Fruit fly (Drosophila melanogaster) whole organism, embryonic: ENCODE data around the gene Pak.
A peak's percentile ranks its signal among the peaks of the same experiment; 100 is the strongest.

Experiments
- ATbp ChIP-seq: fragments of 200-800 bp; sonication (Bioruptor generic); optimal IDR thresholded peaks from 2 replicates; lab custom pipeline; 2017; ENCODE audit warnings: missing biosample characterization, mild to moderate bottlenecking, missing genetic modification characterization, missing genetic modification reagents
- CG10209 ChIP-seq: fragments of 200-800 bp; sonication (Bioruptor generic); optimal IDR thresholded peaks from 3 replicates; lab custom pipeline; 2017; ENCODE audit warnings: missing biosample characterization, mild to moderate bottlenecking, missing genetic modification characterization, missing genetic modification reagents
- CG11696 ChIP-seq: fragments of 200-800 bp; sonication (Bioruptor generic); IDR thresholded peaks from 2 replicates; pipeline ENCODE4 v1.3.6; 2022; ENCODE audit warnings: missing biosample characterization, missing genetic modification characterization
- CG12071 ChIP-seq: fragments of 200-800 bp; sonication (Bioruptor generic); optimal IDR thresholded peaks from 3 replicates; lab custom pipeline; 2018; ENCODE audit warnings: missing biosample characterization, mild to moderate bottlenecking, missing genetic modification characterization
- CG13424 ChIP-seq: fragments of 200-800 bp; sonication (Bioruptor generic); optimal IDR thresholded peaks from 2 replicates; lab custom pipeline; 2019; ENCODE audit warnings: missing biosample characterization, mild to moderate bottlenecking, missing genetic modification characterization, moderate library complexity
- CG15269 ChIP-seq: fragments of 200-800 bp; sonication (Bioruptor generic); optimal IDR thresholded peaks from 2 replicates; lab custom pipeline; 2018; ENCODE audit warnings: missing biosample characterization, mild to moderate bottlenecking, missing genetic modification characterization, moderate library complexity
- CG1602 ChIP-seq: fragments of 200-800 bp; sonication (Bioruptor generic); optimal IDR thresholded peaks from 3 replicates; lab custom pipeline; 2016; ENCODE audit warnings: missing biosample characterization, missing genetic modification characterization
- CG1603 ChIP-seq: fragments of 200-800 bp; sonication (Bioruptor generic); optimal IDR thresholded peaks from 2 replicates; lab custom pipeline; 2019; ENCODE audit warnings: missing biosample characterization, mild to moderate bottlenecking, missing genetic modification characterization, moderate library complexity
- CG16815 ChIP-seq: fragments of 200-800 bp; sonication (Bioruptor generic); optimal IDR thresholded peaks from 3 replicates; lab custom pipeline; 2017; ENCODE audit warnings: missing biosample characterization, mild to moderate bottlenecking, missing genetic modification characterization
- CG17361 ChIP-seq: fragments of 200-800 bp; sonication (Bioruptor generic); IDR thresholded peaks from 3 replicates; pipeline ENCODE4 v1.3.6; 2022; ENCODE audit warnings: missing biosample characterization, missing genetic modification characterization
- CG17385 ChIP-seq: fragments of 200-800 bp; sonication (Bioruptor generic); optimal IDR thresholded peaks from 3 replicates; lab custom pipeline; 2018; ENCODE audit warnings: missing biosample characterization, mild to moderate bottlenecking, missing genetic modification characterization
- CG17568 ChIP-seq: fragments of 200-800 bp; sonication (Bioruptor generic); optimal IDR thresholded peaks from 2 replicates; lab custom pipeline; 2018; ENCODE audit warnings: missing biosample characterization, mild to moderate bottlenecking, missing genetic modification characterization, moderate library complexity
- CG17612 ChIP-seq: fragments of 200-800 bp; sonication (Bioruptor generic); IDR thresholded peaks from 2 replicates; pipeline ENCODE4 v1.3.6; 2022; ENCODE audit warnings: missing biosample characterization, missing genetic modification characterization
- CG17829 ChIP-seq: fragments of 200-800 bp; optimal IDR thresholded peaks from 2 replicates; lab custom pipeline; 2019; ENCODE audit warnings: missing biosample characterization, mild to moderate bottlenecking, missing genetic modification characterization, moderate library complexity
- CG18011 ChIP-seq: fragments of 200-800 bp; sonication (Bioruptor generic); optimal IDR thresholded peaks from 2 replicates; lab custom pipeline; 2017; ENCODE audit warnings: missing biosample characterization, missing genetic modification characterization, mild to moderate bottlenecking, moderate library complexity, missing genotype
- CG30403 ChIP-seq: fragments of 200-800 bp; sonication (Bioruptor generic); optimal IDR thresholded peaks from 3 replicates; lab custom pipeline; 2016; ENCODE audit warnings: missing biosample characterization, missing genetic modification characterization
- CG33557 ChIP-seq: fragments of 200-800 bp; sonication (Bioruptor generic); optimal IDR thresholded peaks from 2 replicates; lab custom pipeline; 2019; ENCODE audit warnings: missing biosample characterization, mild to moderate bottlenecking, missing genetic modification characterization, moderate library complexity
- CG4328 ChIP-seq: fragments of 200-800 bp; sonication (Bioruptor generic); optimal IDR thresholded peaks from 3 replicates; lab custom pipeline; 2017; ENCODE audit warnings: missing biosample characterization, missing genetic modification reagents, missing genetic modification characterization
- CG43689 ChIP-seq: fragments of 200-800 bp; sonication (Bioruptor generic); IDR thresholded peaks from 2 replicates; pipeline ENCODE4 v1.3.6; 2022; ENCODE audit warnings: missing biosample characterization, missing genetic modification characterization
- CG6654 ChIP-seq: fragments of 200-800 bp; sonication (Bioruptor generic); optimal IDR thresholded peaks from 2 replicates; lab custom pipeline; 2017; ENCODE audit warnings: missing biosample characterization, mild to moderate bottlenecking, missing genetic modification characterization
- CG6791 ChIP-seq: fragments of 200-800 bp; sonication (Bioruptor generic); IDR thresholded peaks from 3 replicates; pipeline ENCODE4 v1.3.6; 2022; ENCODE audit warnings: missing biosample characterization, missing genetic modification characterization; ENCODE audit not compliant: partially characterized antibody
- CG6813 ChIP-seq: fragments of 200-800 bp; sonication (Bioruptor generic); optimal IDR thresholded peaks from 2 replicates; lab custom pipeline; 2017; ENCODE audit warnings: missing biosample characterization, missing genetic modification characterization, mild to moderate bottlenecking, moderate library complexity, missing genetic modification reagents
- CG7786 ChIP-seq: fragments of 200-800 bp; sonication (Bioruptor generic); optimal IDR thresholded peaks from 2 replicates; lab custom pipeline; 2016; ENCODE audit warnings: missing biosample characterization, missing genetic modification characterization
- CG8388 ChIP-seq: fragments of 200-800 bp; sonication (Bioruptor generic); optimal IDR thresholded peaks from 2 replicates; lab custom pipeline; 2019; ENCODE audit warnings: missing biosample characterization, mild to moderate bottlenecking, missing genetic modification characterization, moderate library complexity
- CG9437 ChIP-seq: fragments of 200-800 bp; sonication (Bioruptor generic); optimal IDR thresholded peaks from 2 replicates; lab custom pipeline; 2018; ENCODE audit warnings: missing biosample characterization, mild to moderate bottlenecking, missing genetic modification characterization
- CG9876 ChIP-seq: fragments of 200-800 bp; sonication (Bioruptor generic); optimal IDR thresholded peaks from 2 replicates; lab custom pipeline; 2016; ENCODE audit warnings: missing biosample characterization, missing genetic modification characterization
- Doc2 ChIP-seq: fragments of 200-800 bp; sonication (Bioruptor generic); IDR thresholded peaks from 2 replicates; pipeline ENCODE4 v1.3.6; 2022; ENCODE audit warnings: missing biosample characterization, missing genetic modification characterization
- Elba2 ChIP-seq: fragments of 200-800 bp; sonication (Bioruptor generic); optimal IDR thresholded peaks from 3 replicates; lab custom pipeline; 2016; ENCODE audit warnings: missing biosample characterization, missing genetic modification characterization
- Hmr ChIP-seq: fragments of 200-800 bp; sonication (Bioruptor generic); optimal IDR thresholded peaks from 3 replicates; lab custom pipeline; 2017; ENCODE audit warnings: mild to moderate bottlenecking, missing biosample characterization, missing genetic modification reagents, missing genetic modification characterization
- Hr39 ChIP-seq: fragments of >200 bp; optimal IDR thresholded peaks from 2 replicates; lab custom pipeline; 2017
- Hsf ChIP-seq: fragments of 200-800 bp; sonication (Bioruptor generic); optimal IDR thresholded peaks from 3 replicates; lab custom pipeline; 2016; ENCODE audit warnings: missing biosample characterization, missing genetic modification characterization
- MESR4 ChIP-seq: fragments of 200-800 bp; sonication (Bioruptor generic); optimal IDR thresholded peaks from 2 replicates; lab custom pipeline; 2018; ENCODE audit warnings: missing biosample characterization, mild to moderate bottlenecking, missing genetic modification characterization, moderate library complexity
- PHDP ChIP-seq: fragments of 200-800 bp; sonication (Bioruptor generic); optimal IDR thresholded peaks from 3 replicates; lab custom pipeline; 2018; ENCODE audit warnings: missing biosample characterization, mild to moderate bottlenecking, missing genetic modification characterization, moderate library complexity
- Ptx1 ChIP-seq: fragments of 200-800 bp; sonication (Bioruptor generic); IDR thresholded peaks from 2 replicates; pipeline ENCODE4 v1.3.6; 2022; ENCODE audit warnings: missing biosample characterization, missing genetic modification characterization
- Ssrp ChIP-seq: fragments of 200-800 bp; sonication (Bioruptor generic); optimal IDR thresholded peaks from 2 replicates; lab custom pipeline; 2018; ENCODE audit warnings: missing biosample characterization, mild to moderate bottlenecking, missing genetic modification characterization, moderate library complexity
- cas ChIP-seq: fragments of 200-800 bp; sonication (Bioruptor generic); IDR thresholded peaks from 2 replicates; pipeline ENCODE4 v1.3.6; 2022; ENCODE audit warnings: missing biosample characterization, missing genetic modification characterization
- crol ChIP-seq: fragments of 200-800 bp; sonication (Bioruptor generic); IDR thresholded peaks from 2 replicates; pipeline ENCODE4 v1.3.6; 2022; ENCODE audit warnings: missing biosample characterization, missing genetic modification characterization
- da ChIP-seq: fragments of 200-800 bp; sonication (Bioruptor generic); optimal IDR thresholded peaks from 2 replicates; lab custom pipeline; 2016; ENCODE audit warnings: missing biosample characterization, missing genetic modification characterization
- ewg ChIP-seq: fragments of 200-800 bp; sonication (Bioruptor generic); optimal IDR thresholded peaks from 3 replicates; lab custom pipeline; 2017; ENCODE audit warnings: mild to moderate bottlenecking, missing biosample characterization, missing genetic modification reagents, missing genetic modification characterization
- gcm2 ChIP-seq: fragments of 200-800 bp; sonication (Bioruptor generic); optimal IDR thresholded peaks from 2 replicates; lab custom pipeline; 2016; ENCODE audit warnings: missing biosample characterization, missing genetic modification characterization
- hkb ChIP-seq, 2 experiments: fragments of 200-800 bp in 1 of 2; fragments of >200 bp in 1 of 2; sonication (Bioruptor generic) in 1 of 2; IDR thresholded peaks in 1 of 2; optimal IDR thresholded peaks in 1 of 2; 2 replicates each; pipeline versions ENCODE4 v1.3.6 to Lab custom; 2017 to 2022; ENCODE audit warnings: missing biosample characterization in 1 of 2, missing genetic modification characterization in 1 of 2
- nerfin-1 ChIP-seq: fragments of 200-800 bp; sonication (Bioruptor generic); optimal IDR thresholded peaks from 3 replicates; lab custom pipeline; 2019; ENCODE audit warnings: missing biosample characterization, mild to moderate bottlenecking, missing genetic modification characterization, moderate library complexity
- nmo ChIP-seq: fragments of 200-800 bp; sonication (Bioruptor generic); optimal IDR thresholded peaks from 2 replicates; lab custom pipeline; 2018; ENCODE audit warnings: missing biosample characterization, mild to moderate bottlenecking, missing genetic modification characterization, moderate library complexity
- org-1 ChIP-seq: fragments of 200-800 bp; sonication (Bioruptor generic); optimal IDR thresholded peaks from 2 replicates; lab custom pipeline; 2017; ENCODE audit warnings: missing biosample characterization, missing genetic modification characterization
- pros ChIP-seq: fragments of 200-800 bp; sonication (Bioruptor generic); optimal IDR thresholded peaks from 3 replicates; lab custom pipeline; 2019; ENCODE audit warnings: missing biosample characterization, mild to moderate bottlenecking, missing genetic modification characterization, moderate library complexity
- repo ChIP-seq: fragments of 200-800 bp; sonication (Bioruptor generic); optimal IDR thresholded peaks from 2 replicates; lab custom pipeline; 2016; ENCODE audit warnings: missing biosample characterization, missing genetic modification characterization
- sc ChIP-seq, 3 experiments: fragments of >200 bp in 2 of 3; fragments of 200-800 bp in 1 of 3; sonication (Bioruptor generic) in 1 of 3; optimal IDR thresholded peaks; 2 replicates in 2 of 3; 3 replicates in 1 of 3; lab custom pipeline; 2017; ENCODE audit warnings: mild to moderate bottlenecking in 1 of 3, missing biosample characterization in 1 of 3, missing genetic modification characterization in 1 of 3, missing genetic modification reagents in 1 of 3
- zfh2 ChIP-seq: fragments of 200-800 bp; sonication (Bioruptor generic); optimal IDR thresholded peaks from 2 replicates; lab custom pipeline; 2016; ENCODE audit warnings: missing biosample characterization, missing genetic modification characterization

Pak gene

DNA sequence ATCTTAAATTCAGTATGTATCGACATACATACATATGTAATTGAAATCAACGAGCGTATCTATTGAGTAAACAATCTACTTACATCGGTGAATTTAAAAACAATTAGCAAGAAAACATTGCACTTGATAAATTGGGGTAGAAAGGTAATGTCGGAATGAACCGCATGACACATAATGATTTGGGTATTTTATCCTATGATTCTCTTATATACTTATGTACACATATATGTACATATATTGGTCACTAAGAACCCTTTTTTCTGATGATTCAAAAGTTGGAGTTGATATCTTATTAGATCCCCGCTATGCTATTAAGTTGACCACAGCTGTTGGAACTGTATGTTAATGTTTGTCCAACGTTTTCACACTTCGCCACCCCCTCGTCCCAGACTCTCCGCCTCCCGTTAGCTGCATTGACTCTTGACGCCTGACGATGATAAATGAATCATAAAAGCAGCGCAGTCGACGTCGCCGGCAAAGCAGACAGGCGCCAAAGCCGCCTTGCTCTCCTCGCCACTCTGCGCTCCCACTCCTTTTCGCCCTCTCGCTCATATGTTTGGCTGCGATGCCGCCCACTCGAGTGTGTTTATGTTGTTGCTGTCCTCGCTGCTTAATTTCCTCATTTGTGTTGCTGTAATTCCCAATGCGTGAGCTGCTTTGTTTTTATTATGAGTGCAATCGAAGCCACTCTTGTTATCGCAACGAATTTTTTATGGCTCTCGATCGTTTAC, 2.4 kb downstream of the Pak start (continued):
- TF ChIP-seq CG6791 (GFP tag; lab: Robert Waterston, UW) (no peak), CG7786 (GFP tag; lab: Kevin White, UChicago) (no peak), cas (GFP tag; lab: Robert Waterston, UW) (no peak), ATbp (peak; percentile 21), CG9876 (GFP tag; lab: Kevin White, UChicago) (no peak), CG4328 (GFP tag; lab: Kevin White, UChicago) (no peak), hkb (optimal IDR thresholded peaks at IDR 0.05; lab: Kevin White, UChicago) (no peak), hkb (GFP tag; IDR thresholded peaks at IDR 0.05; lab: Robert Waterston, UW) (no peak), CG30403 (GFP tag; lab: Kevin White, UChicago) (peak; percentile 52), crol (GFP tag; lab: Robert Waterston, UW) (peak; percentile 87), gcm2 (GFP tag; lab: Kevin White, UChicago) (no peak), da (GFP tag; lab: Kevin White, UChicago) (no peak), nmo (GFP tag; lab: Kevin White, UChicago) (peak; percentile 49), Hr39 (lab: Kevin White, UChicago) (no peak), CG13424 (tag; lab: Kevin White, UChicago) (peak; percentile 57), CG9437 (GFP tag; lab: Kevin White, UChicago) (peak; percentile 48), CG17385 (peak; percentile 7), CG1602 (GFP tag; lab: Kevin White, UChicago) (peak; percentile 15), CG1603 (tag; lab: Kevin White, UChicago) (peak; percentile 33), zfh2 (GFP tag; lab: Kevin White, UChicago) (no peak), Elba2 (GFP tag; lab: Kevin White, UChicago) (no peak), CG18011 (no peak), ewg (GFP tag; lab: Kevin White, UChicago) (peak; percentile 18), CG17829 (tag; lab: Kevin White, UChicago) (peak; percentile 29), pros (GFP tag; lab: Kevin White, UChicago) (peak; percentile 45), MESR4 (GFP tag; lab: Kevin White, UChicago) (no peak), CG6654 (GFP tag; lab: Kevin White, UChicago) (peak; percentile 41), Doc2 (GFP tag; lab: Robert Waterston, UW) (no peak), CG17612 (no peak), PHDP (tag; lab: Kevin White, UChicago) (peak; percentile 26), org-1 (GFP tag; lab: Kevin White, UChicago) (peak; percentile 54), CG17361 (GFP tag; lab: Robert Waterston, UW) (peak; percentile 49; the same call in 2 of the 3 replicates), sc (optimal IDR thresholded peaks at IDR 0.05; lab: Kevin White, UChicago) (no peak), sc (GFP tag; optimal IDR thresholded peaks at IDR 0.05; lab: Kevin White, UChicago) (peak; percentile 9), CG17568 (GFP tag; lab: Kevin White, UChicago) (peak; percentile 7), CG16815 (GFP tag; lab: Kevin White, UChicago) (peak; percentile 32), CG11696 (GFP tag; lab: Robert Waterston, UW) (peak; percentile 68), CG33557 (GFP tag; lab: Kevin White, UChicago) (no peak), nerfin-1 (peak; percentile 35), CG6813 (no peak), repo (GFP tag; lab: Kevin White, UChicago) (no peak), CG10209 (GFP tag; lab: Kevin White, UChicago) (peak; percentile 40), CG15269 (peak; percentile 44), CG12071 (GFP tag; lab: Kevin White, UChicago) (peak; percentile 8), CG8388 (GFP tag; lab: Kevin White, UChicago) (peak; percentile 5), Hmr (GFP tag; lab: Kevin White, UChicago) (no peak), Ssrp (tag; lab: Kevin White, UChicago) (peak; percentile 33), Ptx1 (GFP tag; lab: Robert Waterston, UW) (0 out of 2 replicates have a peak, but pooled peaks have one; percentile 12), Hsf (GFP tag; lab: Kevin White, UChicago) (peak; percentile 4), CG43689 (no peak)
